Fruit fly (Drosophila melanogaster) Kc167 (cell line): ENCODE measurements around the gene fy.

Experiments
- Myc ChIP-seq: fragments of >200 bp; optimal IDR thresholded peaks from 2 replicates; lab custom pipeline; 2017; ENCODE audit warnings: missing external identifiers
- Sin3A ChIP-seq: fragments of >200 bp; optimal IDR thresholded peaks from 2 replicates; lab custom pipeline; 2018; ENCODE audit warnings: missing external identifiers
- h ChIP-seq: fragments of >200 bp; optimal IDR thresholded peaks from 3 replicates; lab custom pipeline; 2018; ENCODE audit warnings: missing external identifiers
- insv ChIP-seq: fragments of >200 bp; optimal IDR thresholded peaks from 3 replicates; lab custom pipeline; 2018; ENCODE audit warnings: missing external identifiers
- psq ChIP-seq: fragments of >200 bp; optimal IDR thresholded peaks from 2 replicates; lab custom pipeline; 2017; ENCODE audit warnings: missing external identifiers

DNA sequence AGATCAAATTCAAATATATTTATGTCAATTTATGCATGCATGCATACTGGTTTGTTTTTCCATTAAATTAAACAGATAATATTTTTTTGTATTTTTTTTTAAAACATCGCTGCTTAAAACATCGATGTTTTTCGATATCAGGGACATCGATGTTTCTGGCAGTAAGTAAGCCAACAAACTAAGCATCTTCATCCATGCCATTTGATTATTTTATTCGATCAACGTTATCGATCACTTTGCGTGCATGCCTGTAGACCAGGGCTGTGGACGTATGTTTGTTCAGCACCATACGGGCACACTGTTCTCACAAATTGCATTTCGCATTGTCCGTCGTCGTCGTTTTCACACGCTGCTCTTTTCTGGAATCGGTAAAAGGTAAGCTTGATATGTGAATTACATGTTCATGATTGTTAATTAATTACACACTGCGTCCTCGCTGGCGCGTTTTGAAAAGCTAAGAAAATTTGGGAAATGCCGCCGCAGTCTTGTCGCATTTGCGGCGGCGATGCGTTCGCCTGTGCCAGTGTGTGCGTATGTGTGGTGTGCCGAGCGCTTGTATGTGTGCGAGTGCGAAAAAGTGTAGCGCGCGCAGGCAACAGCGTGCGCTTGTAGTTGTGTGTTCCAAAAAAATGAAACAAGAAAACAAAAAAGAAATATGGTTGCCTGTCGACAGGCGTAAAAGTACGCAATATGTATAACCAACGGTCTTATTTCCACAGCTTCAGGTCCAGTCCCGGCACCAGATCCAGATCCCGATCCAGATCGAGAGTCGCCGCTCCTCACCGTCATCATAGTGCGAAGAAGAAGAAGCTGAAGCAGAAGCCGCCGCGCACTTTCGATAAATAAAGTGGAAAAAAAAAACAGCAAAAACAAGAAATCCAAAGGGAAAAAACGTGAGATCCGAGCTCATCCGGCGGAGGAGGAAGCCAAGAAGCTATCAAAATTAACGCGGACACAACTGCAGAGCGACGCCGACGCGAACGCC lies 498 bp upstream of the fy start, which contains the start of gene emb:
- TF ChIP-seq Myc (lab: Kevin White, UChicago) (no peak), psq (lab: Kevin White, UChicago) (peak; percentile 68), insv (lab: Kevin White, UChicago) (no peak), h (lab: Kevin White, UChicago) (no peak), Sin3A (lab: Kevin White, UChicago) (no peak)
